Fruit fly (Drosophila melanogaster): ENCODE results near the gene Itpr.

Itpr gene

DNA sequence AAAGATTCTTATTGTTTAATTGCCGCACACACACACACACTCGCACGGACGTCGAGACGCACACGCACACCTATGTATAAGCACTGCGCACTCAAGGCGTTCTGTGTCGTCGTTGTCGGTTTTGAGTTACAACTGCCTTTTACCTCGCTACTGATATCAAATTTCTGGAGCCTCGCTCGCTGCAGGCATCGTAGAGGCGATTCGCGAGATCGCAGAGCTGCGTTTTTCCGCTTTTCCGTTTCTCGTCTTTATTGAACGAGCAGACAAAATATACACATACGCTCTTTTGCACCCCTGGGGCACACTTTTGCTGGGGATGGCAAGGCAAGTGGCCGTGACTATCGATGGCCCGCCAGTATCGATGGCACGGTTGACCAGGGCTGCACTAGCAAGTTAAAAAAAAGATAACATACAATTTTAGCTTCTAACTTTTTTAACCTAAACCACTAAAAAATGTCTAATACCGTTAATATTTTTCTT is 30.6 kb downstream of the Itpr start, which contains the start of gene CG2519 (continued):
- peak; percentile 92 for TF ChIP-seq mld (GFP tag; IDR thresholded peaks at IDR 0.05; ENCODE audit: partially characterized antibody)
- no peak for TF ChIP-seq scrt (GFP tag; optimal IDR thresholded peaks at IDR 0.05)
- TF ChIP-seq nau (GFP tag; optimal IDR thresholded peaks at IDR 0.05) = no peak
- peak; percentile 8 for TF ChIP-seq CG8281 (tag; optimal IDR thresholded peaks at IDR 0.05)
- TF ChIP-seq Tbp (GFP tag; optimal IDR thresholded peaks at IDR 0.05) = no peak
- TF ChIP-seq ewg (GFP tag; optimal IDR thresholded peaks at IDR 0.05) = peak; percentile 73
- TF ChIP-seq CG30020 (tag; optimal IDR thresholded peaks at IDR 0.05) = peak; percentile 79
- TF ChIP-seq chinmo (GFP tag; IDR thresholded peaks at IDR 0.05; ENCODE audit: partially characterized antibody) = peak; percentile 91
- peak; percentile 94 for TF ChIP-seq CG42726 (GFP tag; IDR thresholded peaks at IDR 0.05; ENCODE audit: partially characterized antibody)
- peak; percentile 21 for TF ChIP-seq CG6254 (GFP tag; optimal IDR thresholded peaks at IDR 0.05)
- no peak for TF ChIP-seq gsb-n (tag; optimal IDR thresholded peaks at IDR 0.05)
- peak; percentile 15 for TF ChIP-seq CG18619 (GFP tag; optimal IDR thresholded peaks at IDR 0.05)
- no peak for TF ChIP-seq gcm2 (GFP tag; optimal IDR thresholded peaks at IDR 0.05)
- no peak for TF ChIP-seq TFAM (GFP tag; optimal IDR thresholded peaks at IDR 0.05)
- peak; percentile 87 for TF ChIP-seq sna (GFP tag; IDR thresholded peaks at IDR 0.05; ENCODE audit: partially characterized antibody)
- TF ChIP-seq Hsf (GFP tag; optimal IDR thresholded peaks at IDR 0.05) = peak; percentile 63
- peak; percentile 86 for TF ChIP-seq Rfx (GFP tag; IDR thresholded peaks at IDR 0.05)
- TF ChIP-seq ERR (GFP tag; optimal IDR thresholded peaks at IDR 0.05) = peak; percentile 57
- TF ChIP-seq CG8944 (GFP tag; optimal IDR thresholded peaks at IDR 0.05) = peak; percentile 45
- no peak for TF ChIP-seq CG18599 (GFP tag; optimal IDR thresholded peaks at IDR 0.05)
- TF ChIP-seq run (tag; optimal IDR thresholded peaks at IDR 0.05) = no peak
- no peak for TF ChIP-seq CG13123 (GFP tag; optimal IDR thresholded peaks at IDR 0.05)
- TF ChIP-seq Sox100B (GFP tag; optimal IDR thresholded peaks at IDR 0.05) = no peak
- TF ChIP-seq CG2889 (GFP tag; IDR thresholded peaks at IDR 0.05) = no peak
- TF ChIP-seq gce (GFP tag; IDR thresholded peaks at IDR 0.05) = no peak
- peak; percentile 92 for TF ChIP-seq CG13624 (GFP tag; optimal IDR thresholded peaks at IDR 0.05)
- TF ChIP-seq D19A (tag; optimal IDR thresholded peaks at IDR 0.05) = no peak
- no peak for TF ChIP-seq CG10321 (GFP tag; IDR thresholded peaks at IDR 0.05)
- peak; percentile 70 for TF ChIP-seq HmgZ (tag; optimal IDR thresholded peaks at IDR 0.05)
- no peak for TF ChIP-seq CG6654 (GFP tag; optimal IDR thresholded peaks at IDR 0.05)
- TF ChIP-seq Eip74EF (GFP tag; optimal IDR thresholded peaks at IDR 0.05) = no peak
- no peak for TF ChIP-seq CG1529 (GFP tag; optimal IDR thresholded peaks at IDR 0.05)
- peak; percentile 81 for TF ChIP-seq D (optimal IDR thresholded peaks at IDR 0.05)
- no peak for TF ChIP-seq D (GFP tag; optimal IDR thresholded peaks at IDR 0.05)
- peak; percentile 3 for TF ChIP-seq CG8089 (GFP tag; optimal IDR thresholded peaks at IDR 0.05)
- peak; percentile 48 for TF ChIP-seq CG4282 (GFP tag; optimal IDR thresholded peaks at IDR 0.05)
- TF ChIP-seq pzg (GFP tag; optimal IDR thresholded peaks at IDR 0.05) = peak; percentile 91
- TF ChIP-seq CG14441 (GFP tag; IDR thresholded peaks at IDR 0.05) = no peak; the same call in 1 of the 2 replicates
- TF ChIP-seq Dek (tag; optimal IDR thresholded peaks at IDR 0.05) = no peak
- peak; percentile 100 for TF ChIP-seq MESR4 (GFP tag; optimal IDR thresholded peaks at IDR 0.05)
- TF ChIP-seq amos (GFP tag; IDR thresholded peaks at IDR 0.05; ENCODE audit: partially characterized antibody) = peak; percentile 98
- no peak for TF ChIP-seq Trl (optimal IDR thresholded peaks at IDR 0.05)
- peak; percentile 61 for TF ChIP-seq Trl (GFP tag; optimal IDR thresholded peaks at IDR 0.05)
- TF ChIP-seq Dbx (GFP tag; IDR thresholded peaks at IDR 0.05) = peak; percentile 71
- TF ChIP-seq CTCF (GFP tag; optimal IDR thresholded peaks at IDR 0.05) = no peak
- peak; percentile 52 for TF ChIP-seq CG33213 (GFP tag; optimal IDR thresholded peaks at IDR 0.05)
- peak; percentile 22 for TF ChIP-seq tx (GFP tag; optimal IDR thresholded peaks at IDR 0.05)
- TF ChIP-seq CG11695 (GFP tag; IDR thresholded peaks at IDR 0.05) = 0 out of 3 replicates have a peak, but pooled peaks have one; percentile 19
- TF ChIP-seq HLH4C (GFP tag; IDR thresholded peaks at IDR 0.05; ENCODE audit: partially characterized antibody) = peak; percentile 96
- TF ChIP-seq CG7271 (tag; optimal IDR thresholded peaks at IDR 0.05) = no peak
- peak; percentile 87 for TF ChIP-seq CG34422 (GFP tag; IDR thresholded peaks at IDR 0.05)
